Fruit fly (Drosophila melanogaster) whole organism, wandering third instar larva: ENCODE data around the gene Moe.

Experiments
- CG32264 ChIP-seq: fragments of 200-800 bp; sonication (Bioruptor generic); optimal IDR thresholded peaks from 2 replicates; lab custom pipeline; 2016; ENCODE audit warnings: missing biosample characterization, missing genetic modification characterization
- CG9705 ChIP-seq: fragments of 200-800 bp; sonication (Bioruptor generic); optimal IDR thresholded peaks from 2 replicates; lab custom pipeline; 2018; ENCODE audit warnings: missing biosample characterization, mild to moderate bottlenecking, missing genetic modification characterization
- CrebA ChIP-seq: fragments of 200-800 bp; sonication (Bioruptor generic); optimal IDR thresholded peaks from 2 replicates; lab custom pipeline; 2016; ENCODE audit warnings: missing biosample characterization, mild to moderate bottlenecking, missing genetic modification characterization, borderline replicate concordance
- Dfd ChIP-seq: fragments of >200 bp; optimal IDR thresholded peaks from 2 replicates; lab custom pipeline; 2017; ENCODE audit warnings: missing biosample characterization, missing genetic modification characterization
- Dif ChIP-seq: fragments of 200-275, 200-300 bp; sonication (Bioruptor generic); optimal IDR thresholded peaks from 2 replicates; lab custom pipeline; 2018; ENCODE audit warnings: missing biosample characterization, missing genetic modification characterization; ENCODE audit not compliant: partially characterized antibody
- GATAd ChIP-seq: sonication (Bioruptor generic); optimal IDR thresholded peaks from 2 replicates; lab custom pipeline; 2016; ENCODE audit warnings: missing biosample characterization, missing genetic modification characterization
- HLH106 ChIP-seq: fragments of 200-800 bp; optimal IDR thresholded peaks from 3 replicates; lab custom pipeline; 2019; ENCODE audit warnings: missing biosample characterization, mild to moderate bottlenecking, missing genetic modification characterization, moderate library complexity
- Hnf4 ChIP-seq: fragments of 200-800 bp; sonication (Bioruptor generic); optimal IDR thresholded peaks from 2 replicates; lab custom pipeline; 2016; ENCODE audit warnings: missing biosample characterization, mild to moderate bottlenecking, missing genetic modification characterization
- Hr78 ChIP-seq: fragments of >200 bp; optimal IDR thresholded peaks from 2 replicates; lab custom pipeline; 2017; ENCODE audit warnings: missing biosample characterization, missing genetic modification characterization
- Hr83 ChIP-seq: fragments of 200-300 bp; sonication (Bioruptor generic); optimal IDR thresholded peaks from 2 replicates; lab custom pipeline; 2016; ENCODE audit warnings: missing biosample characterization, mild to moderate bottlenecking, missing genetic modification characterization, moderate library complexity; ENCODE audit not compliant: poor library complexity, severe bottlenecking
- Jra ChIP-seq: sonication (Bioruptor generic); optimal IDR thresholded peaks from 2 replicates; lab custom pipeline; 2016; ENCODE audit warnings: missing biosample characterization, missing genetic modification characterization
- Mio ChIP-seq: sonication (Bioruptor generic); optimal IDR thresholded peaks from 2 replicates; lab custom pipeline; 2016; ENCODE audit warnings: missing biosample characterization, missing genetic modification characterization
- Myc ChIP-seq: fragments of >200 bp; optimal IDR thresholded peaks from 2 replicates; lab custom pipeline; 2017
- N ChIP-seq: fragments of >200 bp; optimal IDR thresholded peaks from 2 replicates; lab custom pipeline; 2018; ENCODE audit warnings: missing biosample characterization, missing external identifiers, missing genetic modification characterization
- OdsH ChIP-seq: fragments of 200-800 bp; sonication (Bioruptor generic); optimal IDR thresholded peaks from 2 replicates; lab custom pipeline; 2016; ENCODE audit warnings: missing biosample characterization, mild to moderate bottlenecking, missing genetic modification characterization
- Sp1 ChIP-seq: fragments of 200-800 bp; sonication (Bioruptor generic); optimal IDR thresholded peaks from 3 replicates; lab custom pipeline; 2019; ENCODE audit warnings: missing biosample characterization, mild to moderate bottlenecking, missing genetic modification characterization, moderate library complexity
- Vsx2 ChIP-seq: fragments of 200-300, 225-300 bp; sonication (Bioruptor generic); optimal IDR thresholded peaks from 2 replicates; lab custom pipeline; 2018; ENCODE audit warnings: missing biosample characterization, missing genetic modification characterization; ENCODE audit not compliant: partially characterized antibody
- brk ChIP-seq: fragments of 200-800 bp; sonication (Bioruptor generic); optimal IDR thresholded peaks from 2 replicates; lab custom pipeline; 2016; ENCODE audit warnings: missing biosample characterization, mild to moderate bottlenecking, missing genetic modification characterization
- dl ChIP-seq, 2 experiments: fragments of 175-275, 200-275 bp in 1 of 2; fragments of 200-275 bp in 1 of 2; sonication (Bioruptor generic); optimal IDR thresholded peaks; lab custom pipeline; 2018; ENCODE audit warnings: mild to moderate bottlenecking in 2 of 2, missing biosample characterization in 2 of 2, missing genetic modification characterization in 2 of 2, moderate library complexity in 2 of 2; ENCODE audit not compliant: partially characterized antibody in 2 of 2, insufficient read depth in 1 of 2
- dmrt93B ChIP-seq: fragments of 200-800 bp; sonication (Bioruptor generic); optimal IDR thresholded peaks from 2 replicates; lab custom pipeline; 2018; ENCODE audit warnings: missing biosample characterization, mild to moderate bottlenecking, missing genetic modification characterization
- dsf ChIP-seq: sonication (Bioruptor generic); optimal IDR thresholded peaks from 2 replicates; lab custom pipeline; 2016; ENCODE audit warnings: missing biosample characterization, missing genetic modification characterization, borderline replicate concordance
- ey ChIP-seq: fragments of 200-800 bp; sonication (Bioruptor generic); optimal IDR thresholded peaks from 2 replicates; lab custom pipeline; 2016; ENCODE audit warnings: missing biosample characterization, missing genetic modification characterization
- foxo ChIP-seq, 2 experiments: fragments of 200-800 bp; sonication (Bioruptor generic); optimal IDR thresholded peaks; 2 replicates in 1 of 2; 3 replicates in 1 of 2; lab custom pipeline; 2016 to 2017; ENCODE audit warnings: missing biosample characterization in 2 of 2, missing genetic modification characterization in 2 of 2
- fru ChIP-seq: fragments of 200-800 bp; sonication (Bioruptor generic); optimal IDR thresholded peaks from 3 replicates; lab custom pipeline; 2016; ENCODE audit warnings: missing biosample characterization, mild to moderate bottlenecking, missing genetic modification characterization
- h ChIP-seq: fragments of 200-800 bp; sonication (Bioruptor generic); optimal IDR thresholded peaks from 3 replicates; lab custom pipeline; 2016; ENCODE audit warnings: missing biosample characterization, mild to moderate bottlenecking, missing genetic modification characterization
- jim ChIP-seq: fragments of 175-275, 200-325 bp; sonication (Bioruptor generic); optimal IDR thresholded peaks from 2 replicates; lab custom pipeline; 2016; ENCODE audit warnings: missing biosample characterization, mild to moderate bottlenecking, missing genetic modification characterization
- lola ChIP-seq: fragments of >200 bp; optimal IDR thresholded peaks from 2 replicates; lab custom pipeline; 2017; ENCODE audit warnings: missing biosample characterization, missing genetic modification characterization
- pan ChIP-seq: fragments of >200 bp; optimal IDR thresholded peaks from 2 replicates; lab custom pipeline; 2017
- psq ChIP-seq: fragments of 200-800 bp; sonication (Bioruptor generic); optimal IDR thresholded peaks from 3 replicates; lab custom pipeline; 2017; ENCODE audit warnings: missing biosample characterization, mild to moderate bottlenecking, missing genetic modification characterization, moderate library complexity
- rgr ChIP-seq: fragments of 200-800 bp; sonication (Bioruptor generic); optimal IDR thresholded peaks from 3 replicates; lab custom pipeline; 2016; ENCODE audit warnings: missing biosample characterization, mild to moderate bottlenecking, missing genetic modification characterization
- sage ChIP-seq: fragments of 200-800 bp; sonication (Bioruptor generic); optimal IDR thresholded peaks from 2 replicates; lab custom pipeline; 2016; ENCODE audit warnings: missing biosample characterization, mild to moderate bottlenecking, missing genetic modification characterization
- sv ChIP-seq: fragments of 200-800 bp; sonication (Bioruptor generic); optimal IDR thresholded peaks from 3 replicates; lab custom pipeline; 2016; ENCODE audit warnings: missing biosample characterization, missing genetic modification characterization
- tai ChIP-seq: sonication (Bioruptor generic); optimal IDR thresholded peaks from 2 replicates; lab custom pipeline; 2016; ENCODE audit warnings: missing biosample characterization, missing genetic modification characterization
- usp ChIP-seq: fragments of >200 bp; optimal IDR thresholded peaks from 2 replicates; lab custom pipeline; 2017; ENCODE audit warnings: missing biosample characterization, missing genetic modification characterization
- woc ChIP-seq: sonication (Bioruptor generic); optimal IDR thresholded peaks from 2 replicates; lab custom pipeline; 2016; ENCODE audit warnings: missing biosample characterization, mild to moderate bottlenecking, missing genetic modification characterization

Moe gene

dm6 chrX:8859517-8859916, 38.6 kb downstream of the Moe start:
- no peak for TF ChIP-seq foxo (GFP tag; optimal IDR thresholded peaks at IDR 0.05; lab: Kevin White, UChicago)
- TF ChIP-seq Mio (GFP tag; lab: Kevin White, UChicago): no peak
- TF ChIP-seq pan (lab: Kevin White, UChicago): no peak
- TF ChIP-seq Sp1 (GFP tag; lab: Kevin White, UChicago): no peak
- TF ChIP-seq OdsH (GFP tag; lab: Kevin White, UChicago): no peak
- no peak for TF ChIP-seq rgr (GFP tag; lab: Kevin White, UChicago)
- TF ChIP-seq, all 38 proteins: peak for 0

dm6 chrX:8858679-8859078, 39.5 kb downstream of the Moe start:
- TF ChIP-seq Dfd (GFP tag; lab: Kevin White, UChicago) (no peak), CG9705 (GFP tag; lab: Kevin White, UChicago) (no peak), brk (GFP tag; lab: Kevin White, UChicago) (no peak), Jra (no peak), GATAd (no peak), rgr (GFP tag; lab: Kevin White, UChicago) (no peak), Hr78 (GFP tag; lab: Kevin White, UChicago) (no peak), Vsx2 (no peak), lola (no peak), Sp1 (GFP tag; lab: Kevin White, UChicago) (no peak), Hr83 (GFP tag; lab: Kevin White, UChicago) (no peak), CG32264 (GFP tag; lab: Kevin White, UChicago) (no peak), ey (GFP tag; lab: Kevin White, UChicago) (no peak), usp (GFP tag; lab: Kevin White, UChicago) (no peak), sage (GFP tag; lab: Kevin White, UChicago) (no peak), fru (no peak), psq (GFP tag; lab: Kevin White, UChicago) (no peak), sv (no peak), Dif (GFP tag; lab: Kevin White, UChicago) (no peak)

- TF ChIP-seq Dfd (GFP tag; lab: Kevin White, UChicago): no peak
- no peak for TF ChIP-seq jim (GFP tag; lab: Kevin White, UChicago)
- no peak for TF ChIP-seq HLH106 (tag; lab: Kevin White, UChicago)
- TF ChIP-seq woc (GFP tag; lab: Kevin White, UChicago): peak; percentile 24
- peak; percentile 3 for TF ChIP-seq fru
- no peak for TF ChIP-seq N
- no peak for TF ChIP-seq rgr (GFP tag; lab: Kevin White, UChicago)
- TF ChIP-seq brk (GFP tag; lab: Kevin White, UChicago): no peak
- TF ChIP-seq dl (GFP tag; optimal IDR thresholded peaks at IDR 0.05; lab: Kevin White, UChicago; ENCODE audit: insufficient read depth in 1 of 2, partially characterized antibody in 2 of 2): no peak
- no peak for TF ChIP-seq ey (GFP tag; lab: Kevin White, UChicago)
- TF ChIP-seq dmrt93B (GFP tag; lab: Kevin White, UChicago): no peak
- TF ChIP-seq h: no peak
- TF ChIP-seq Hnf4: no peak
- no peak for TF ChIP-seq tai
- TF ChIP-seq Vsx2: no peak
- TF ChIP-seq Myc (lab: Kevin White, UChicago): no peak
- TF ChIP-seq dsf (GFP tag; lab: Kevin White, UChicago): no peak
- TF ChIP-seq Sp1 (GFP tag; lab: Kevin White, UChicago): no peak
- TF ChIP-seq, all 38 proteins: peak for 2
Measured at dm6 chrX:8857098-8857724, 40.9 kb downstream of the Moe start.

dm6 chrX:8852170-8852569, 46.0 kb downstream of the Moe start:
- TF ChIP-seq HLH106 (tag; lab: Kevin White, UChicago): no peak
- TF ChIP-seq usp (GFP tag; lab: Kevin White, UChicago): no peak
- TF ChIP-seq dmrt93B (GFP tag; lab: Kevin White, UChicago): no peak
- TF ChIP-seq Hr78 (GFP tag; lab: Kevin White, UChicago): no peak
- TF ChIP-seq CrebA: no peak
- TF ChIP-seq psq (GFP tag; lab: Kevin White, UChicago): no peak
